Fruit fly (Drosophila melanogaster): Measurements from ENCODE around the gene SdhD.

Gene SdhD

dm6 chr3R:23757912-23758607 is 2.3 kb downstream of the SdhD start, which contains the start of the genes PTPMT1 and Hrd3 (continued):
- TF ChIP-seq CHES-1-like (GFP tag; optimal IDR thresholded peaks at IDR 0.05): peak; percentile 97
- no peak for TF ChIP-seq CG1832 (GFP tag; optimal IDR thresholded peaks at IDR 0.05)
- peak; percentile 96 for TF ChIP-seq croc (GFP tag; conservative IDR thresholded peaks at IDR 0.05)
- peak; percentile 96 for TF ChIP-seq D19A (tag; optimal IDR thresholded peaks at IDR 0.05)
- TF ChIP-seq CG1024 (GFP tag; IDR thresholded peaks at IDR 0.05): peak; percentile 84
- peak; percentile 90 for TF ChIP-seq Doc2 (GFP tag; IDR thresholded peaks at IDR 0.05)
- no peak; the same call in none of the 2 replicates for TF ChIP-seq NFAT (GFP tag; IDR thresholded peaks at IDR 0.05)
- peak; percentile 97 for TF ChIP-seq CG4404 (GFP tag; IDR thresholded peaks at IDR 0.05)
- no peak for TF ChIP-seq ato (GFP tag; IDR thresholded peaks at IDR 0.05; ENCODE audit: partially characterized antibody)
- peak; percentile 85 for TF ChIP-seq CG16779 (GFP tag; IDR thresholded peaks at IDR 0.05)
- peak; percentile 91 for TF ChIP-seq Optix (GFP tag; IDR thresholded peaks at IDR 0.05)
- peak; percentile 92 for TF ChIP-seq Ets97D (GFP tag; optimal IDR thresholded peaks at IDR 0.05)
- peak; percentile 93 for TF ChIP-seq Bdp1 (GFP tag; optimal IDR thresholded peaks at IDR 0.05)
- peak; percentile 71 for TF ChIP-seq Sry-δ (GFP tag; optimal IDR thresholded peaks at IDR 0.05)
- no peak for TF ChIP-seq hb (GFP tag; IDR thresholded peaks at IDR 0.05; ENCODE audit: partially characterized antibody)
- TF ChIP-seq CG3407 (GFP tag; optimal IDR thresholded peaks at IDR 0.05): peak; percentile 97
- TF ChIP-seq CG4424 (GFP tag; optimal IDR thresholded peaks at IDR 0.05): peak; percentile 99
- TF ChIP-seq knrl (GFP tag; IDR thresholded peaks at IDR 0.05; ENCODE audit: partially characterized antibody): peak; percentile 41; the same call in 2 of the 3 replicates
- peak; percentile 93 for TF ChIP-seq CG14050 (GFP tag; IDR thresholded peaks at IDR 0.05)
- TF ChIP-seq B-H1 (GFP tag; IDR thresholded peaks at IDR 0.05): peak; percentile 92
- peak; percentile 93 for TF ChIP-seq corto (GFP tag; optimal IDR thresholded peaks at IDR 0.05)
- peak; percentile 96; the same call in 1 of the 2 replicates for TF ChIP-seq ranshi (GFP tag; IDR thresholded peaks at IDR 0.05)
- TF ChIP-seq dm (GFP tag; optimal IDR thresholded peaks at IDR 0.05): peak; percentile 92
- TF ChIP-seq Atf-2 (GFP tag; optimal IDR thresholded peaks at IDR 0.05): peak; percentile 97
- TF ChIP-seq CG12071 (GFP tag; optimal IDR thresholded peaks at IDR 0.05): peak; percentile 91
- peak; percentile 92 for TF ChIP-seq CG7357 (GFP tag; IDR thresholded peaks at IDR 0.05)
- peak; percentile 99 for TF ChIP-seq CG2120 (GFP tag; optimal IDR thresholded peaks at IDR 0.05)
- peak; percentile 81 for TF ChIP-seq Lim3 (GFP tag; IDR thresholded peaks at IDR 0.05)
- peak; percentile 82 for TF ChIP-seq CG7928 (GFP tag; optimal IDR thresholded peaks at IDR 0.05)
- peak; percentile 87 for TF ChIP-seq Neu2 (GFP tag; optimal IDR thresholded peaks at IDR 0.05; ENCODE audit: borderline replicate concordance)
- peak; percentile 98 for TF ChIP-seq CG33557 (GFP tag; optimal IDR thresholded peaks at IDR 0.05)
- peak; percentile 96 for TF ChIP-seq Side (GFP tag; optimal IDR thresholded peaks at IDR 0.05)
- no peak for TF ChIP-seq nau (GFP tag; optimal IDR thresholded peaks at IDR 0.05)
- peak; percentile 99 for TF ChIP-seq CG17829 (tag; optimal IDR thresholded peaks at IDR 0.05)
- peak in 1 of 3 experiments; percentile 96 for TF ChIP-seq Stat92E (GFP tag; optimal IDR thresholded peaks at IDR 0.05)
- 0 out of 2 replicates have a peak, but pooled peaks have one; percentile 27 for TF ChIP-seq aop (GFP tag; IDR thresholded peaks at IDR 0.05)
- peak; percentile 78; the same call in 1 of the 3 replicates for TF ChIP-seq CG2199 (GFP tag; IDR thresholded peaks at IDR 0.05)
- peak; percentile 99 for TF ChIP-seq CG18476 (GFP tag; optimal IDR thresholded peaks at IDR 0.05)
- TF ChIP-seq CG30020 (tag; optimal IDR thresholded peaks at IDR 0.05): peak; percentile 92
- peak; percentile 94 for TF ChIP-seq CG32767 (GFP tag; IDR thresholded peaks at IDR 0.05)
- TF ChIP-seq Sox102F (GFP tag; optimal IDR thresholded peaks at IDR 0.05): peak; percentile 98
- TF ChIP-seq zf30C (GFP tag; optimal IDR thresholded peaks at IDR 0.05): peak; percentile 19
- no peak for TF ChIP-seq CG7745 (tag; optimal IDR thresholded peaks at IDR 0.05)
- TF ChIP-seq az2 (GFP tag; optimal IDR thresholded peaks at IDR 0.05): peak; percentile 99
- peak; percentile 99 for TF ChIP-seq CG2712 (tag; optimal IDR thresholded peaks at IDR 0.05)
- TF ChIP-seq Fer1 (GFP tag; optimal IDR thresholded peaks at IDR 0.05): peak; percentile 98
- TF ChIP-seq CG3281 (GFP tag; optimal IDR thresholded peaks at IDR 0.05): peak; percentile 99
- peak; percentile 44 for TF ChIP-seq pzg (GFP tag; optimal IDR thresholded peaks at IDR 0.05)
- TF ChIP-seq gcm (GFP tag; optimal IDR thresholded peaks at IDR 0.05): peak; percentile 97

Data from whole organism, embryonic.